Worm (Caenorhabditis elegans) whole organism, L4 larva: ENCODE results near the gene R12C12.7.

Experiments
- aha-1 ChIP-seq: fragments of 150-350 bp; peaks from one replicate; lab custom pipeline; 2014; ENCODE audit warnings: missing biosample characterization, missing genetic modification characterization
- ama-1 ChIP-seq: fragments of 150-350 bp; optimal IDR thresholded peaks from 2 replicates; lab custom pipeline; 2014; ENCODE audit warnings: inconsistent platforms, mixed read lengths
- attf-4 ChIP-seq: sonication (generic microtip); optimal IDR thresholded peaks from 3 replicates; lab custom pipeline; 2017; ENCODE audit warnings: missing biosample characterization, missing genetic modification characterization
- duxl-1 ChIP-seq: sonication (generic microtip); optimal IDR thresholded peaks from 2 replicates; lab custom pipeline; 2016; ENCODE audit warnings: mild to moderate bottlenecking, missing genetic modification characterization, moderate library complexity, missing compliant biosample characterization; ENCODE audit not compliant: poor library complexity
- mxl-3 ChIP-seq: fragments of 200-800 bp; sonication (Bioruptor generic); optimal IDR thresholded peaks from 2 replicates; lab custom pipeline; 2018; ENCODE audit warnings: mild to moderate bottlenecking, missing genetic modification characterization, missing compliant biosample characterization
- nhr-10 ChIP-seq: fragments of 150-350 bp; optimal IDR thresholded peaks from 2 replicates; lab custom pipeline; 2014; ENCODE audit warnings: missing biosample characterization, missing genetic modification characterization
- pqm-1 ChIP-seq: sonication (generic microtip); optimal IDR thresholded peaks from 2 replicates; lab custom pipeline; 2017; ENCODE audit warnings: missing biosample characterization, missing genetic modification characterization
- ztf-11 ChIP-seq: fragments of 150-350 bp; optimal IDR thresholded peaks from 2 replicates; lab custom pipeline; 2014; ENCODE audit warnings: missing biosample characterization, missing genetic modification characterization

DNA sequence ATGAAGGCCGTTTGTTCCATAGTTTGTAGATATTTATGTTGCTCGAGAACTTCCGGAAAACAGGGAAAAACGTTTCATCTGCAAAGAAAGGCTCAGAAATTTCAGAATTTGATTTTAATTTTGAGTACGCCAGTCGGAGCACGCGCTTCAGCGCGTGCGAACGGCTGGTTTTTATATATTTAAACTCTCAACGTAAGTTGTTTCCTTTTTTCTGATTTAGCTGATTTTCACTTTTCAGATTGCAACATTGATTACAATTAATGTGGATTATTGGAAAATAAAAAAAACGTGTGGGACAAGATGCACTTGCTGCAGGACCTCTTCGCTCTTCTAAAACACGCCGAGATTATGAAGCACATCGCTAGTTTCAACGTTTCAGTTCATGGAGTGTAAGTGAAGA lies 26.8 kb upstream of the R12C12.7 start, which contains the start of gene F21H12.3:
- TF ChIP-seq aha-1 (tag; lab: Kevin White, UChicago) (no peak), attf-4 (tag; lab: Kevin White, UChicago) (no peak), ztf-11 (tag; lab: Kevin White, UChicago) (no peak), duxl-1 (tag; lab: Kevin White, UChicago) (no peak), ama-1 (no peak), nhr-10 (no peak), mxl-3 (GFP tag; lab: Kevin White, UChicago) (no peak), pqm-1 (tag; lab: Kevin White, UChicago) (no peak)
